Fruit fly (Drosophila melanogaster): Measurements from ENCODE around the gene hry.

DNA sequence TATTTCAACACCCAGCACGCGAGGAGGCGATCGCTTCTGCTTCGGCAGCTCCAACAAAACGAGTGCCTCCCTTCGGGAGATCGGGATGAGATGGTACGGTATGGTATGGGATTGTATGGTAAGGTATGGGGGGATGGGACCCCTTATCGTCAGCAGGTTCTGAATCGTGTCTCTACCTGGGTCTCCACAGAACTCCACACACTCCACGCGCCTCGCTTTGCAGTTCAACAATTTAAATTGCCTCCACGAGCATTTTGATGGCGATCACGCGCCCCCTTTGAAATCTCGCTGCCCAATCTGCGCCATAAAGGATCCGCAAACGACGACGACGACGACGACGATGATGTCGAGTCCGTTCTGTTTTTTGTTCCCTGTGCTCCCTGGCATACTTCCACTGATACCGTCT lies 23.0 kb upstream of the hry start:
- TF ChIP-seq Hr96 (GFP tag; optimal IDR thresholded peaks at IDR 0.05) (no peak), CG14711 (tag; optimal IDR thresholded peaks at IDR 0.05) (no peak), tj (GFP tag; optimal IDR thresholded peaks at IDR 0.05) (no peak), Mnt (GFP tag; optimal IDR thresholded peaks at IDR 0.05) (no peak), kay (GFP tag; ENCODE audit: borderline replicate concordance) (no peak), CG33017 (tag; optimal IDR thresholded peaks at IDR 0.05) (no peak), bab1 (GFP tag; optimal IDR thresholded peaks at IDR 0.05) (no peak), Crg-1 (GFP tag; optimal IDR thresholded peaks at IDR 0.05) (no peak), CG7045 (GFP tag; optimal IDR thresholded peaks at IDR 0.05) (no peak), toe (GFP tag; optimal IDR thresholded peaks at IDR 0.05) (no peak), cic (GFP tag; optimal IDR thresholded peaks at IDR 0.05) (no peak)
